Fruit fly (Drosophila melanogaster) whole organism, embryonic: ENCODE results near the gene CG7953.
A peak's percentile ranks its signal among the peaks of the same experiment; 100 is the strongest.

Experiments
- Abd-B ChIP-seq: fragments of 200-800 bp; sonication (Bioruptor generic); optimal IDR thresholded peaks from 2 replicates; lab custom pipeline; 2018; ENCODE audit warnings: missing biosample characterization, mild to moderate bottlenecking, missing genetic modification characterization, moderate library complexity
- Atf-2 ChIP-seq: fragments of 200-800 bp; sonication (Bioruptor generic); optimal IDR thresholded peaks from 2 replicates; lab custom pipeline; 2016; ENCODE audit warnings: missing biosample characterization, missing genetic modification characterization
- CG10321 ChIP-seq: fragments of 200-800 bp; sonication (Bioruptor generic); IDR thresholded peaks from 2 replicates; pipeline ENCODE4 v1.3.6; 2022; ENCODE audit warnings: missing biosample characterization, missing genetic modification characterization
- CG10431 ChIP-seq: fragments of 200-800 bp; sonication (Bioruptor generic); optimal IDR thresholded peaks from 3 replicates; lab custom pipeline; 2018; ENCODE audit warnings: missing biosample characterization, mild to moderate bottlenecking, missing genetic modification characterization
- CG11560 ChIP-seq: fragments of 200-800 bp; sonication (Bioruptor generic); IDR thresholded peaks from 3 replicates; pipeline ENCODE4 v1.3.6; 2022; ENCODE audit warnings: missing biosample characterization, missing genetic modification characterization
- CG11696 ChIP-seq: fragments of 200-800 bp; sonication (Bioruptor generic); IDR thresholded peaks from 2 replicates; pipeline ENCODE4 v1.3.6; 2022; ENCODE audit warnings: missing biosample characterization, missing genetic modification characterization
- CG12219 ChIP-seq: fragments of 200-800 bp; sonication (Bioruptor generic); optimal IDR thresholded peaks from 3 replicates; lab custom pipeline; 2018; ENCODE audit warnings: missing biosample characterization, mild to moderate bottlenecking, missing genetic modification characterization
- CG12659 ChIP-seq: fragments of 200-800 bp; sonication (Bioruptor generic); optimal IDR thresholded peaks from 3 replicates; lab custom pipeline; 2017; ENCODE audit warnings: mild to moderate bottlenecking, missing biosample characterization, missing genetic modification reagents, missing genetic modification characterization
- CG13775 ChIP-seq: fragments of 200-800 bp; sonication (Bioruptor generic); optimal IDR thresholded peaks from 3 replicates; lab custom pipeline; 2017; ENCODE audit warnings: missing biosample characterization, mild to moderate bottlenecking, missing genetic modification characterization
- CG14710 ChIP-seq: fragments of 200-800 bp; sonication (Bioruptor generic); optimal IDR thresholded peaks from 3 replicates; lab custom pipeline; 2019; ENCODE audit warnings: missing biosample characterization, mild to moderate bottlenecking, missing genetic modification characterization, moderate library complexity
- CG1602 ChIP-seq: fragments of 200-800 bp; sonication (Bioruptor generic); optimal IDR thresholded peaks from 3 replicates; lab custom pipeline; 2016; ENCODE audit warnings: missing biosample characterization, missing genetic modification characterization
- CG2116 ChIP-seq: fragments of 200-800 bp; sonication (Bioruptor generic); optimal IDR thresholded peaks from 3 replicates; lab custom pipeline; 2018; ENCODE audit warnings: missing biosample characterization, mild to moderate bottlenecking, missing genetic modification characterization
- CG2712 ChIP-seq: fragments of 200-800 bp; optimal IDR thresholded peaks from 3 replicates; lab custom pipeline; 2019; ENCODE audit warnings: missing biosample characterization, mild to moderate bottlenecking, missing genetic modification characterization, moderate library complexity
- CG2889 ChIP-seq: fragments of 200-800 bp; sonication (Bioruptor generic); IDR thresholded peaks from 3 replicates; pipeline ENCODE4 v1.3.6; 2022; ENCODE audit warnings: missing biosample characterization, missing genetic modification characterization
- CG3163 ChIP-seq: fragments of 200-800 bp; sonication (Bioruptor generic); optimal IDR thresholded peaks from 3 replicates; lab custom pipeline; 2016; ENCODE audit warnings: missing biosample characterization, missing genetic modification characterization
- CG33213 ChIP-seq: fragments of 200-800 bp; sonication (Bioruptor generic); optimal IDR thresholded peaks from 3 replicates; lab custom pipeline; 2016; ENCODE audit warnings: missing biosample characterization, missing genetic modification characterization
- CG6689 ChIP-seq: fragments of 200-800 bp; sonication (Bioruptor generic); IDR thresholded peaks from 2 replicates; pipeline ENCODE4 v1.3.6; 2022; ENCODE audit warnings: missing biosample characterization, missing genetic modification characterization
- CG7372 ChIP-seq: fragments of 200-800 bp; sonication (Bioruptor generic); IDR thresholded peaks from 2 replicates; pipeline ENCODE4 v1.3.6; 2022; ENCODE audit warnings: missing biosample characterization, missing genetic modification characterization
- CG7745 ChIP-seq: fragments of 200-800 bp; sonication (Bioruptor generic); optimal IDR thresholded peaks from 2 replicates; lab custom pipeline; 2018; ENCODE audit warnings: missing biosample characterization, mild to moderate bottlenecking, missing genetic modification characterization, moderate library complexity
- CG8290 ChIP-seq, 3 experiments: fragments of 200-800 bp; sonication (Bioruptor generic); optimal IDR thresholded peaks; 2 replicates each; lab custom pipeline; 2016 to 2019; ENCODE audit warnings: missing biosample characterization in 3 of 3, missing genetic modification characterization in 3 of 3, mild to moderate bottlenecking in 2 of 3, moderate library complexity in 1 of 3
- CG9932 ChIP-seq: fragments of 200-800 bp; sonication (Bioruptor generic); IDR thresholded peaks from 2 replicates; pipeline ENCODE4 v1.3.6; 2022; ENCODE audit warnings: missing biosample characterization, missing genetic modification characterization
- CTCF ChIP-seq: fragments of 200-800 bp; sonication (Bioruptor generic); optimal IDR thresholded peaks from 2 replicates; lab custom pipeline; 2017; ENCODE audit warnings: missing biosample characterization, mild to moderate bottlenecking, missing genetic modification characterization, moderate library complexity
- CoRest ChIP-seq: fragments of 200-800 bp; sonication (Bioruptor generic); optimal IDR thresholded peaks from 3 replicates; lab custom pipeline; 2018; ENCODE audit warnings: missing biosample characterization, mild to moderate bottlenecking, missing genetic modification characterization, moderate library complexity
- Dref ChIP-seq: fragments of 200-800 bp; sonication (Bioruptor generic); IDR thresholded peaks from 2 replicates; pipeline ENCODE4 v1.3.6; 2022; ENCODE audit warnings: missing biosample characterization, missing genetic modification characterization
- Eip74EF ChIP-seq, 2 experiments: fragments of 200-800 bp in 1 of 2; fragments of >200 bp in 1 of 2; sonication (Bioruptor generic) in 1 of 2; optimal IDR thresholded peaks; 2 replicates each; lab custom pipeline; 2017 to 2019; ENCODE audit warnings: missing biosample characterization in 2 of 2, missing genetic modification characterization in 2 of 2, mild to moderate bottlenecking in 1 of 2, moderate library complexity in 1 of 2
- Hand ChIP-seq: fragments of 200-800 bp; sonication (Bioruptor generic); optimal IDR thresholded peaks from 2 replicates; lab custom pipeline; 2017; ENCODE audit warnings: mild to moderate bottlenecking, missing biosample characterization, missing genetic modification reagents, missing genetic modification characterization
- MESR4 ChIP-seq: fragments of 200-800 bp; sonication (Bioruptor generic); optimal IDR thresholded peaks from 2 replicates; lab custom pipeline; 2018; ENCODE audit warnings: missing biosample characterization, mild to moderate bottlenecking, missing genetic modification characterization, moderate library complexity
- TFAM ChIP-seq: fragments of 200-800 bp; sonication (Bioruptor generic); optimal IDR thresholded peaks from 2 replicates; lab custom pipeline; 2017; ENCODE audit warnings: missing biosample characterization, missing genetic modification characterization, inconsistent platforms
- Taf1 ChIP-seq: fragments of 200-800 bp; sonication (Bioruptor generic); IDR thresholded peaks from 2 replicates; pipeline ENCODE4 v1.3.6; 2022; ENCODE audit warnings: missing biosample characterization, missing genetic modification characterization
- Trl ChIP-seq, 3 experiments: fragments of >200 bp in 2 of 3; fragments of 200-800 bp in 1 of 3; sonication (Bioruptor generic) in 1 of 3; optimal IDR thresholded peaks; 2 replicates in 1 of 3; 3 replicates in 2 of 3; lab custom pipeline; 2016 to 2017; ENCODE audit warnings: missing biosample characterization in 1 of 3, missing genetic modification characterization in 1 of 3
- al ChIP-seq: fragments of 200-800 bp; sonication (Bioruptor generic); IDR thresholded peaks from 2 replicates; pipeline ENCODE4 v1.3.6; 2022; ENCODE audit warnings: missing biosample characterization, missing genetic modification characterization
- ato ChIP-seq: fragments of 200-800 bp; sonication (Bioruptor generic); IDR thresholded peaks from 2 replicates; pipeline ENCODE4 v1.3.6; 2022; ENCODE audit warnings: missing biosample characterization, missing genetic modification characterization; ENCODE audit not compliant: partially characterized antibody
- br ChIP-seq: fragments of >200 bp; optimal IDR thresholded peaks from 2 replicates; lab custom pipeline; 2017
- chinmo ChIP-seq: fragments of 200-800 bp; sonication (Bioruptor generic); IDR thresholded peaks from 4 replicates; pipeline ENCODE4 v1.3.6; 2022; ENCODE audit warnings: missing biosample characterization, missing genetic modification characterization; ENCODE audit not compliant: partially characterized antibody
- crc ChIP-seq: fragments of 200-800 bp; sonication (Bioruptor generic); optimal IDR thresholded peaks from 2 replicates; lab custom pipeline; 2016; ENCODE audit warnings: missing biosample characterization, missing genetic modification characterization
- cwo ChIP-seq: fragments of 200-800 bp; sonication (Bioruptor generic); optimal IDR thresholded peaks from 3 replicates; lab custom pipeline; 2017; ENCODE audit warnings: missing biosample characterization, missing genetic modification characterization, mild to moderate bottlenecking, moderate library complexity, missing genetic modification reagents
- en ChIP-seq: fragments of 200-800 bp; sonication (Bioruptor generic); optimal IDR thresholded peaks from 2 replicates; lab custom pipeline; 2016; ENCODE audit warnings: missing biosample characterization, missing genetic modification characterization
- fd102C ChIP-seq: fragments of 200-800 bp; sonication (Bioruptor generic); optimal IDR thresholded peaks from 2 replicates; lab custom pipeline; 2018; ENCODE audit warnings: missing biosample characterization, mild to moderate bottlenecking, missing genetic modification characterization, moderate library complexity
- gro ChIP-seq: fragments of 200-800 bp; sonication (Bioruptor generic); optimal IDR thresholded peaks from 2 replicates; lab custom pipeline; 2016; ENCODE audit warnings: missing biosample characterization, missing genetic modification characterization
- hkb ChIP-seq, 2 experiments: fragments of 200-800 bp in 1 of 2; fragments of >200 bp in 1 of 2; sonication (Bioruptor generic) in 1 of 2; IDR thresholded peaks in 1 of 2; optimal IDR thresholded peaks in 1 of 2; 2 replicates each; pipeline versions ENCODE4 v1.3.6 to Lab custom; 2017 to 2022; ENCODE audit warnings: missing biosample characterization in 1 of 2, missing genetic modification characterization in 1 of 2
- lilli ChIP-seq: fragments of 200-800 bp; sonication (Bioruptor generic); optimal IDR thresholded peaks from 3 replicates; lab custom pipeline; 2016; ENCODE audit warnings: missing biosample characterization, missing genetic modification characterization
- mam ChIP-seq: fragments of 200-800 bp; sonication (Bioruptor generic); optimal IDR thresholded peaks from 3 replicates; lab custom pipeline; 2016; ENCODE audit warnings: missing biosample characterization, missing genetic modification characterization
- row ChIP-seq: fragments of 200-800 bp; sonication (Bioruptor generic); IDR thresholded peaks from 3 replicates; pipeline ENCODE4 v1.3.6; 2022; ENCODE audit warnings: missing biosample characterization, missing genetic modification characterization
- sens ChIP-seq: fragments of 200-800 bp; sonication (Bioruptor generic); peaks from one replicate; lab custom pipeline; 2016; ENCODE audit warnings: missing biosample characterization, missing genetic modification characterization
- sens-2 ChIP-seq: fragments of 200-800 bp; sonication (Bioruptor generic); IDR thresholded peaks from 2 replicates; pipeline ENCODE4 v1.3.6; 2022; ENCODE audit warnings: missing biosample characterization, missing genetic modification characterization
- sim ChIP-seq: fragments of 200-800 bp; sonication (Bioruptor generic); IDR thresholded peaks from 2 replicates; pipeline ENCODE4 v1.3.6; 2022; ENCODE audit warnings: missing biosample characterization, missing genetic modification characterization
- sob ChIP-seq: fragments of 200-800 bp; sonication (Bioruptor generic); IDR thresholded peaks from 2 replicates; pipeline ENCODE4 v1.3.6; 2022; ENCODE audit warnings: missing biosample characterization, missing genetic modification characterization
- sqz ChIP-seq: fragments of 200-800 bp; sonication (Bioruptor generic); optimal IDR thresholded peaks from 3 replicates; lab custom pipeline; 2018; ENCODE audit warnings: missing biosample characterization, mild to moderate bottlenecking, missing genetic modification characterization
- ssp ChIP-seq: fragments of 200-800 bp; sonication (Bioruptor generic); IDR thresholded peaks from 2 replicates; pipeline ENCODE4 v1.3.6; 2022; ENCODE audit warnings: missing biosample characterization, missing genetic modification characterization
- tup ChIP-seq: fragments of 200-800 bp; sonication (Bioruptor generic); optimal IDR thresholded peaks from 2 replicates; lab custom pipeline; 2016; ENCODE audit warnings: missing biosample characterization, mild to moderate bottlenecking, missing genetic modification characterization, moderate library complexity
- unc-4 ChIP-seq: fragments of 200-800 bp; sonication (Bioruptor generic); IDR thresholded peaks from 2 replicates; pipeline ENCODE4 v1.3.6; 2022; ENCODE audit warnings: missing biosample characterization, missing genetic modification characterization; ENCODE audit not compliant: partially characterized antibody

Gene CG7953

dm6 chr2L:13811323-13811722 lies 36.4 kb upstream of the CG7953 start, which contains the start of the genes Adat1 and CG16865 (continued):
- TF ChIP-seq row (GFP tag; lab: Robert Waterston, UW) (no peak), CG33213 (GFP tag; lab: Kevin White, UChicago) (peak; percentile 14), hkb (optimal IDR thresholded peaks at IDR 0.05; lab: Kevin White, UChicago) (no peak), hkb (GFP tag; IDR thresholded peaks at IDR 0.05; lab: Robert Waterston, UW) (no peak), CG10431 (GFP tag; lab: Kevin White, UChicago) (no peak), al (GFP tag; lab: Robert Waterston, UW) (no peak), Atf-2 (GFP tag; lab: Kevin White, UChicago) (no peak), CG10321 (no peak), CoRest (tag; lab: Kevin White, UChicago) (no peak), CG9932 (no peak), chinmo (GFP tag; lab: Robert Waterston, UW) (0 out of 4 replicates have a peak, but pooled peaks have one; percentile 66), CG7372 (GFP tag; lab: Robert Waterston, UW) (no peak), CTCF (GFP tag; lab: Kevin White, UChicago) (no peak), CG11696 (GFP tag; lab: Robert Waterston, UW) (no peak), Hand (GFP tag; lab: Kevin White, UChicago) (no peak), sqz (GFP tag; lab: Kevin White, UChicago) (no peak), Dref (GFP tag; lab: Robert Waterston, UW) (peak; percentile 80), CG3163 (GFP tag; lab: Kevin White, UChicago) (no peak), ato (GFP tag; lab: Robert Waterston, UW) (peak; percentile 61; the same call in 1 of the 2 replicates), CG6689 (GFP tag; lab: Robert Waterston, UW) (no peak), CG2712 (tag; lab: Kevin White, UChicago) (no peak), cwo (GFP tag; lab: Kevin White, UChicago) (no peak), fd102C (GFP tag; lab: Kevin White, UChicago) (no peak), CG11560 (tag; lab: Robert Waterston, UW) (peak; percentile 98), sim (GFP tag; lab: Robert Waterston, UW) (no peak), br (lab: Kevin White, UChicago) (no peak), tup (no peak), Taf1 (GFP tag; lab: Robert Waterston, UW) (no peak), Abd-B (GFP tag; lab: Kevin White, UChicago) (no peak), unc-4 (peak; percentile 62), CG2116 (GFP tag; lab: Kevin White, UChicago) (peak; percentile 59), gro (GFP tag; lab: Kevin White, UChicago) (peak; percentile 15), mam (GFP tag; lab: Kevin White, UChicago) (no peak), TFAM (GFP tag; lab: Kevin White, UChicago) (no peak), CG7745 (no peak), lilli (GFP tag; lab: Kevin White, UChicago) (no peak), CG1602 (GFP tag; lab: Kevin White, UChicago) (no peak), Trl (optimal IDR thresholded peaks at IDR 0.05; lab: Kevin White, UChicago) (no peak), Trl (GFP tag; optimal IDR thresholded peaks at IDR 0.05; lab: Kevin White, UChicago) (no peak), CG14710 (peak; percentile 35), ssp (GFP tag; lab: Robert Waterston, UW) (no peak), CG8290 (GFP tag; optimal IDR thresholded peaks at IDR 0.05; lab: Kevin White, UChicago) (no peak), CG8290 (tag; optimal IDR thresholded peaks at IDR 0.05; lab: Kevin White, UChicago) (no peak), CG13775 (GFP tag; lab: Kevin White, UChicago) (no peak), CG12659 (GFP tag; lab: Kevin White, UChicago) (peak; percentile 47), sens (no peak), sob (GFP tag; lab: Robert Waterston, UW) (no peak), CG12219 (GFP tag; lab: Kevin White, UChicago) (no peak), Eip74EF (GFP tag; optimal IDR thresholded peaks at IDR 0.05; lab: Kevin White, UChicago) (no peak), en (GFP tag; lab: Kevin White, UChicago) (no peak), CG2889 (GFP tag; lab: Robert Waterston, UW) (no peak), crc (GFP tag; lab: Kevin White, UChicago) (no peak), MESR4 (GFP tag; lab: Kevin White, UChicago) (peak; percentile 46), sens-2 (GFP tag; lab: Robert Waterston, UW) (no peak)
